Worm (Caenorhabditis elegans): ENCODE results near the gene cdc-25.2.

DNA sequence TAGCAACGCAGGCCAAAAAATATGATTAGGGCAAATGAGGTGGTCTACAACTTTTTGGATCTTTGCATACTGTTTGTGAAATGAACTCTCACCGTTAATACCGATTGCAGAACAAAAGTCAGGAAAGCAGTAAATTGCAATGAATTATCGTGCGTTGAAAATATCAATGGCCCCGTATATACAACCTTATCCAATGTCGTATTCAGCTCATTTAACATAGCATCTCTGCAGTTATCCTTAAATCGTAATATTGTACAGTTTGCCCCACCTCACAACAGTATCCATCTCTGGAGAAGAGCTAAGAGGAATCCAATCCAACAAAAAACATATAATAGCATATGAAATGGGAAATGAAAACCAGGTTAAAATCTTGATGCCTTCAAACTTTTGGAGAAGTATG is 34.4 kb upstream of the cdc-25.2 start:
- TF ChIP-seq ZK546.5 (tag; optimal IDR thresholded peaks at IDR 0.05): no peak
- TF ChIP-seq unc-62 (GFP tag; optimal IDR thresholded peaks at IDR 0.05): no peak
- TF ChIP-seq dmd-4 (tag; optimal IDR thresholded peaks at IDR 0.05): no peak
- TF ChIP-seq lin-11 (tag; optimal IDR thresholded peaks at IDR 0.05): no peak
- no peak for TF ChIP-seq nhr-237 (tag; optimal IDR thresholded peaks at IDR 0.05)
- TF ChIP-seq lsy-2 (tag; optimal IDR thresholded peaks at IDR 0.05): no peak

Data from whole organism, L2 larva.